Worm (Caenorhabditis elegans) whole organism, L3 larva: ENCODE data around the gene F08H9.3.

Source experiments
- R02D3.7 ChIP-seq: fragments of 150-350 bp; optimal IDR thresholded peaks from 2 replicates; lab custom pipeline; 2014; ENCODE audit warnings: missing biosample characterization, missing genetic modification characterization
- ZK546.5 ChIP-seq: sonication (generic microtip); optimal IDR thresholded peaks from 2 replicates; lab custom pipeline; 2017; ENCODE audit warnings: missing biosample characterization, missing genetic modification characterization
- ama-1 ChIP-seq: fragments of 150-350 bp; optimal IDR thresholded peaks from 2 replicates; lab custom pipeline; 2018
- ceh-16 ChIP-seq: sonication (generic microtip); optimal IDR thresholded peaks from 2 replicates; lab custom pipeline; 2017; ENCODE audit warnings: missing biosample characterization, missing genetic modification characterization
- ceh-82 ChIP-seq: fragments of 150-350 bp; optimal IDR thresholded peaks from 2 replicates; lab custom pipeline; 2014; ENCODE audit warnings: missing biosample characterization, missing genetic modification characterization
- ceh-9 ChIP-seq: sonication (generic microtip); optimal IDR thresholded peaks from 2 replicates; lab custom pipeline; 2018; ENCODE audit warnings: missing biosample characterization, missing genetic modification characterization
- daf-12 ChIP-seq: fragments of 150-350 bp; optimal IDR thresholded peaks from 2 replicates; lab custom pipeline; 2014; ENCODE audit warnings: missing biosample characterization, missing genetic modification reagents, missing genetic modification characterization
- egl-27 ChIP-seq: sonication (generic microtip); optimal IDR thresholded peaks from 4 replicates; lab custom pipeline; 2017; ENCODE audit warnings: missing biosample characterization, missing genetic modification reagents, missing genetic modification characterization
- egl-5 ChIP-seq: fragments of 150-350 bp; optimal IDR thresholded peaks from 2 replicates; lab custom pipeline; 2017; ENCODE audit warnings: missing biosample characterization, missing genetic modification reagents, missing genetic modification characterization, inconsistent platforms
- elt-1 ChIP-seq: fragments of 150-350 bp; optimal IDR thresholded peaks from 2 replicates; lab custom pipeline; 2014; ENCODE audit warnings: missing biosample characterization, missing genetic modification characterization
- elt-2 ChIP-seq: sonication (generic microtip); optimal IDR thresholded peaks from 2 replicates; lab custom pipeline; 2016; ENCODE audit warnings: missing genetic modification reagents, mild to moderate bottlenecking, missing genetic modification characterization, missing compliant biosample characterization
- elt-3 ChIP-seq, 3 experiments: fragments of 150-350 bp in 1 of 3; sonication (generic microtip) in 2 of 3; optimal IDR thresholded peaks; 2 replicates in 2 of 3; 4 replicates in 1 of 3; lab custom pipeline; 2014 to 2017; ENCODE audit warnings: missing biosample characterization in 3 of 3, missing genetic modification characterization in 3 of 3
- fkh-10 ChIP-seq: sonication (generic microtip); optimal IDR thresholded peaks from 2 replicates; lab custom pipeline; 2017; ENCODE audit warnings: missing biosample characterization, missing genetic modification reagents, missing genetic modification characterization
- fos-1 ChIP-seq: fragments of 150-350 bp; optimal IDR thresholded peaks from 2 replicates; lab custom pipeline; 2014; ENCODE audit warnings: missing biosample characterization, missing genetic modification characterization
- hmg-11 ChIP-seq: sonication (generic microtip); optimal IDR thresholded peaks from 2 replicates; lab custom pipeline; 2016; ENCODE audit warnings: missing genetic modification characterization, missing compliant biosample characterization
- jun-1 ChIP-seq: fragments of 150-350 bp; optimal IDR thresholded peaks from 2 replicates; lab custom pipeline; 2014; ENCODE audit warnings: missing biosample characterization, missing genetic modification reagents, missing genetic modification characterization
- lin-39 ChIP-seq: fragments of 150-350 bp; optimal IDR thresholded peaks from 2 replicates; lab custom pipeline; 2018; ENCODE audit warnings: missing biosample characterization, missing genetic modification reagents, missing genetic modification characterization
- lsy-12 ChIP-seq: sonication (generic microtip); optimal IDR thresholded peaks from 2 replicates; lab custom pipeline; 2016; ENCODE audit warnings: mild to moderate bottlenecking, missing genetic modification characterization, missing compliant biosample characterization
- mdl-1 ChIP-seq: fragments of 150-350 bp; optimal IDR thresholded peaks from 2 replicates; lab custom pipeline; 2014; ENCODE audit warnings: missing biosample characterization, missing genetic modification characterization
- mml-1 ChIP-seq: fragments of 150-350 bp; sonication (generic microtip); optimal IDR thresholded peaks from 3 replicates; lab custom pipeline; 2014; ENCODE audit warnings: missing biosample characterization, missing genetic modification characterization
- nfya-1 ChIP-seq: sonication (generic microtip); optimal IDR thresholded peaks from 2 replicates; lab custom pipeline; 2017; ENCODE audit warnings: missing genetic modification characterization, mild to moderate bottlenecking, missing compliant biosample characterization, antibody characterized with exemption, moderate library complexity; ENCODE audit not compliant: insufficient read depth
- nhr-11 ChIP-seq: fragments of 150-350 bp; optimal IDR thresholded peaks from 2 replicates; lab custom pipeline; 2014; ENCODE audit warnings: missing biosample characterization, missing genetic modification characterization
- nhr-23 ChIP-seq: fragments of 150-350 bp; optimal IDR thresholded peaks from 2 replicates; lab custom pipeline; 2014; ENCODE audit warnings: missing biosample characterization, missing genetic modification reagents, missing genetic modification characterization
- nhr-25 ChIP-seq: sonication (generic microtip); optimal IDR thresholded peaks from 2 replicates; lab custom pipeline; 2017; ENCODE audit warnings: missing biosample characterization, missing genetic modification characterization
- nhr-43 ChIP-seq: sonication (generic microtip); optimal IDR thresholded peaks from 2 replicates; lab custom pipeline; 2016; ENCODE audit warnings: mild to moderate bottlenecking, missing genetic modification characterization, missing compliant biosample characterization; ENCODE audit not compliant: poor library complexity, severe bottlenecking
- nhr-67 ChIP-seq: fragments of 150-350 bp; optimal IDR thresholded peaks from 2 replicates; lab custom pipeline; 2014; ENCODE audit warnings: missing biosample characterization, missing genetic modification characterization
- nhr-76 ChIP-seq: fragments of 150-350 bp; sonication (generic microtip); optimal IDR thresholded peaks from 5 replicates; lab custom pipeline; 2014; ENCODE audit warnings: missing biosample characterization, missing genetic modification characterization
- pha-4 ChIP-seq: fragments of 150-350 bp; optimal IDR thresholded peaks from 2 replicates; lab custom pipeline; 2014; ENCODE audit warnings: missing biosample characterization, missing genetic modification reagents, missing genetic modification characterization
- pqm-1 ChIP-seq: fragments of 150-350 bp; optimal IDR thresholded peaks from 2 replicates; lab custom pipeline; 2017; ENCODE audit warnings: missing biosample characterization, missing genetic modification characterization, inconsistent platforms
- snpc-4 ChIP-seq: fragments of 150-350 bp; optimal IDR thresholded peaks from 2 replicates; lab custom pipeline; 2014; ENCODE audit warnings: missing biosample characterization, missing genetic modification characterization
- tbx-2 ChIP-seq: sonication (generic microtip); optimal IDR thresholded peaks from 2 replicates; lab custom pipeline; 2016; ENCODE audit warnings: mild to moderate bottlenecking, missing genetic modification characterization, missing compliant biosample characterization
- unc-39 ChIP-seq: sonication (generic microtip); optimal IDR thresholded peaks from 4 replicates; lab custom pipeline; 2017; ENCODE audit warnings: missing biosample characterization, missing genetic modification characterization
- unc-62 ChIP-seq: fragments of 150-350 bp; sonication (generic microtip); optimal IDR thresholded peaks from 4 replicates; lab custom pipeline; 2014; ENCODE audit warnings: missing biosample characterization, missing genetic modification reagents, missing genetic modification characterization
- zag-1 ChIP-seq: fragments of 150-350 bp; optimal IDR thresholded peaks from 2 replicates; lab custom pipeline; 2014; ENCODE audit warnings: missing biosample characterization, missing genetic modification characterization
- ztf-11 ChIP-seq: fragments of 150-350 bp; optimal IDR thresholded peaks from 2 replicates; lab custom pipeline; 2014; ENCODE audit warnings: missing biosample characterization, missing genetic modification characterization

F08H9.3 gene

DNA sequence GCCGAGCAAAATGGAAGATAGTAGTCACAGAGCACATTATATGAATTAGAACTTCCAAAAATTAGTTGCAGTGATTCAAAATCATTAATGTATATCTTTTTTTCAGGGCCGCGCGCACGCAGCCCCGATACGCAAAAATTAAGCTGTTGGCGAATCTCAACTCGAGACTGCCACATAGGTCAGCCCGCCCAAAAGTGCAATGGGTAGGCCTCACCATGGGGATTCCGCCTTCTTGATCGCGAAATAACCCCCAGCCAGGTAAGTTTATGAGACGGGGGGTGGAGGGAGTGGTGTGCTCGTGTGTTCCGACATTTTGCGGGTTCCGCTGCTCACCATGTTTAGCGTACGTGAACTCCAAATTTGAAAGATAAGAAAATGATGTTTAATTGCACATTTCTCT lies at the start of gene F08H9.3:
Gene F08H9.3 (minus strand): TSS at position 252 of the 400 bp plus-strand sequence.
- peak; percentile 69 for TF ChIP-seq pqm-1
- TF ChIP-seq elt-2 (tag; lab: Kevin White, UChicago), result peak; percentile 69
- peak; percentile 87 for TF ChIP-seq snpc-4 (tag; lab: Kevin White, UChicago)
- TF ChIP-seq ama-1, result peak; percentile 3

- TF ChIP-seq elt-1 (tag; lab: Kevin White, UChicago) (peak; percentile 15), nhr-23 (tag; lab: Kevin White, UChicago) (peak; percentile 68), nhr-43 (tag; lab: Kevin White, UChicago) (peak; percentile 50), fos-1 (no peak), lsy-12 (tag; lab: Kevin White, UChicago) (no peak), lin-39 (tag; lab: Kevin White, UChicago) (peak; percentile 67), nhr-25 (tag; lab: Kevin White, UChicago) (peak; percentile 89), mdl-1 (tag; lab: Kevin White, UChicago) (peak; percentile 24)
Observed at ce11 chrV:14510746-14511145, 47.6 kb upstream of the F08H9.3 start, which contains the start of gene R02D5.9. TSS of gene R02D5.9 (minus strand) at chrV:14511123.

DNA sequence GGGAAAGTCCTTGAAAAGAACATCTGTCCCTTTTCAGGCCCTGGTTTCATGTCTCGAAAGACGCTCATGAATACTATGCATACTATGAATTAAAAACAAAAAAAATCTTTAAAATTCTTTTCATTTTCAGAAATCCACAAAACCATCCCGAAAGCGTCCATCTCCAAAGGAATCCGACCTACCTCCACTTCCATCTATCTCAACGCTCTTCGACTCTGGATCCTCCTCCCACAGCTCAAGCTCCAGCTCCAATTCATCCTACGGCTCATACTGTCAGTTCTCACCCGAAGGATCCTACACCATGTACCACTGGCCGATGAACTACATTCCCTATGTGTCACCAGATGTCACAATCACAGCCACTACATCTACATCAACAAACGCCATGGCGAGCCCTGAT lies 45.4 kb upstream of the F08H9.3 start:
- TF ChIP-seq ceh-82 (tag; lab: Kevin White, UChicago) (no peak), nhr-11 (tag; lab: Kevin White, UChicago) (no peak), unc-39 (tag; lab: Kevin White, UChicago) (no peak), nhr-67 (tag; lab: Kevin White, UChicago) (no peak), hmg-11 (tag; lab: Kevin White, UChicago) (no peak), fos-1 (no peak), ceh-9 (tag; lab: Kevin White, UChicago) (no peak), nhr-43 (tag; lab: Kevin White, UChicago) (no peak), egl-27 (no peak), jun-1 (tag; lab: Kevin White, UChicago) (no peak), nhr-76 (tag; lab: Kevin White, UChicago) (no peak), lin-39 (tag; lab: Kevin White, UChicago) (no peak)

- TF ChIP-seq nhr-25 (tag; lab: Kevin White, UChicago) (no peak), fos-1 (no peak), ztf-11 (tag; lab: Kevin White, UChicago) (no peak), lin-39 (tag; lab: Kevin White, UChicago) (no peak), fkh-10 (GFP tag; lab: Kevin White, UChicago) (no peak), hmg-11 (tag; lab: Kevin White, UChicago) (no peak), ceh-16 (tag; lab: Kevin White, UChicago) (no peak), daf-12 (tag; lab: Kevin White, UChicago) (no peak), nhr-67 (tag; lab: Kevin White, UChicago) (no peak), R02D3.7 (tag; lab: Kevin White, UChicago) (no peak), jun-1 (tag; lab: Kevin White, UChicago) (no peak), pha-4 (tag; lab: Kevin White, UChicago) (no peak), mml-1 (tag; lab: Kevin White, UChicago) (no peak), elt-1 (tag; lab: Kevin White, UChicago) (no peak), nfya-1 (tag; lab: Kevin White, UChicago) (no peak), unc-62 (GFP tag; lab: Kevin White, UChicago) (no peak), egl-27 (no peak), ZK546.5 (tag; lab: Kevin White, UChicago) (no peak)
Observed at ce11 chrV:14508005-14508521, 44.9 kb upstream of the F08H9.3 start, which contains the start of gene R02D5.1. TSS of gene R02D5.1 (plus strand) at chrV:14508249.

- TF ChIP-seq egl-5 (tag; lab: Kevin White, UChicago) (peak; percentile 59), elt-3 (tag; optimal IDR thresholded peaks at IDR 0.05; lab: Kevin White, UChicago) (peak in 1 of 3 experiments; percentile 15), zag-1 (tag; lab: Kevin White, UChicago) (no peak), elt-1 (tag; lab: Kevin White, UChicago) (peak; percentile 100), nhr-23 (tag; lab: Kevin White, UChicago) (peak; percentile 91), nhr-25 (tag; lab: Kevin White, UChicago) (peak; percentile 70), nfya-1 (tag; lab: Kevin White, UChicago) (peak; percentile 1), tbx-2 (tag; lab: Kevin White, UChicago) (no peak)
Observed at ce11 chrV:14506713-14507675, 43.9 kb upstream of the F08H9.3 start.
